Worm (Caenorhabditis elegans) whole organism, L2 larva: ENCODE data around the gene Y54G2A.73.

Source experiments
- R02D3.7 ChIP-seq: fragments of 150-350 bp; optimal IDR thresholded peaks from 2 replicates; lab custom pipeline; 2014; ENCODE audit warnings: missing biosample characterization, missing genetic modification characterization
- Y55F3AM.14 ChIP-seq: fragments of 200-800 bp; sonication (Bioruptor generic); optimal IDR thresholded peaks from 2 replicates; lab custom pipeline; 2018; ENCODE audit warnings: mild to moderate bottlenecking, missing genetic modification characterization, missing compliant biosample characterization
- ama-1 ChIP-seq: fragments of 150-350 bp; optimal IDR thresholded peaks from 2 replicates; lab custom pipeline; 2018; ENCODE audit warnings: inconsistent platforms
- ceh-82 ChIP-seq: fragments of 150-350 bp; optimal IDR thresholded peaks from 2 replicates; lab custom pipeline; 2014; ENCODE audit warnings: missing biosample characterization, missing genetic modification characterization
- egl-27 ChIP-seq: sonication (generic microtip); optimal IDR thresholded peaks from 3 replicates; lab custom pipeline; 2017; ENCODE audit warnings: missing biosample characterization, missing genetic modification reagents, missing genetic modification characterization
- elt-1 ChIP-seq: fragments of 150-350 bp; optimal IDR thresholded peaks from 2 replicates; lab custom pipeline; 2014; ENCODE audit warnings: missing biosample characterization, missing genetic modification characterization
- lsy-2 ChIP-seq, 2 experiments: fragments of 150-350 bp in 1 of 2; sonication (generic microtip) in 1 of 2; optimal IDR thresholded peaks; 2 replicates each; lab custom pipeline; 2014 to 2017; ENCODE audit warnings: missing biosample characterization in 2 of 2, missing genetic modification characterization in 2 of 2
- nhr-11 ChIP-seq: fragments of 150-350 bp; optimal IDR thresholded peaks from 2 replicates; lab custom pipeline; 2014; ENCODE audit warnings: missing biosample characterization, missing genetic modification characterization
- nhr-237 ChIP-seq: fragments of 150-350 bp; optimal IDR thresholded peaks from 2 replicates; lab custom pipeline; 2014; ENCODE audit warnings: missing biosample characterization, missing genetic modification characterization
- snpc-4 ChIP-seq: fragments of 150-350 bp; optimal IDR thresholded peaks from 2 replicates; lab custom pipeline; 2014; ENCODE audit warnings: missing biosample characterization, missing genetic modification characterization

DNA sequence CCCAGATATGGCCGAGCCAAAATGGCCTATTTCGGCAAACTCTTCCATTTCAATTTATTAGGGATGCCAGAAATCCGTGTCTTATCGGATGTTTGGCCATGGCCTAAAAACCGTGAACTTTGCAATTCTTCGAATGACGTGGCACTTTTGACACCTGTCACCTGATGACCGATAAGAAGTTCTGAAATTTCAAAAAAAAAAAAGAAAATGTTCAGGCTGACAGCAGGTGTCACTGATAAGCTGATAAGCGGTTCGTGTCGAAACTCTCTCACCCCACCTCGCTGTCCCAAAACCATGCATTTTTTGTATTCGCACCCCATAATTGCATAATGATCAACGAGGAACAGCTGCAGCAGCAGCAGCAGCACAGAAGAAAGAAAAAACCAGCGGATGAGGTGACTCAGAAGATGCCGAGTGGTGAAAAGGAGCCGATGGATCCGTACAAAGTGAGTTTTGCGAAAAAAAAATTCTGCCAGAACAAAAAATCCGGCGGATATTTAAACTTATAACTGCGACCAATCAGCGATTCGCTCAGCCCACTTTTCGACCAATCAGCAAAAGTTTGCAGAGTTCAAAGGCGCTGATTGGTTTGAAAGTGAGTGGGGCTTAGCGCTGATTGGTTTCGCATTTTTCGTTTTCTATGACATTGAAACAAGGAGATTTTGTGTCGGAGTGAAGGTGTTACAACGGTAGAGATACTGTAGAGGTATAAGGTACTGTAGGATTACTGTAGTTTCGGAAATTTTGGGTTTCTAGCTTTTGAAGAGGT lies 3.9 kb upstream of the Y54G2A.73 start, which contains the start of the genes Y54G2A.28 and vrp-1:
- TF ChIP-seq nhr-11 (no peak), R02D3.7 (tag; lab: Kevin White, UChicago) (no peak), nhr-237 (no peak), Y55F3AM.14 (no peak), lsy-2 (tag; optimal IDR thresholded peaks at IDR 0.05; lab: Kevin White, UChicago) (no peak), egl-27 (no peak), ceh-82 (tag; lab: Kevin White, UChicago) (no peak), snpc-4 (tag; lab: Kevin White, UChicago) (no peak), elt-1 (tag; lab: Kevin White, UChicago) (no peak), ama-1 (lab: Kevin White, UChicago) (no peak)
